Fruit fly (Drosophila melanogaster): ENCODE results near the gene shep.

shep gene

DNA sequence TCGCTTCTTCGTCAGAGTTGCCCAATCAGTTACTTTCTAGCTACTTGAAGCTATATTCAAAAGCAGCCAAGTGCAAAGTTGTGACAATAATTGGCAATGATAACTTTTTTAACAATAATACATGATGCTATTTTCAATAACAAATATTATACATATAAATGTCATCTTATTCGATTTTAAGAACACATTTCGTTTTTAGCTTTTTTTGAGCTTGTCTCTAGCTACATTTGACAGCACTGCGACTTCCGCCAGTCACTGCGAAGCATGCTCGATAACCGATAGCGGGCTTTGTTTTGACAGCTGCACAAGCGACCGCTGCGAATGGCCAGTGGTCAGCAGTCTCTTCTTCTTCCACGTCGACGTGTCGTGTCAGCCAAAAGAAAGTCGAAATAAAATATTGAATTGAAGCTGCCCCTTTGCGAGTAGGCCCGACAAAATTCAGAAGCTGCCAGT is 125.4 kb downstream of the shep start, which contains the start of the genes Gen and Srp54k (continued):
- TF ChIP-seq Nf-YB (GFP tag; optimal IDR thresholded peaks at IDR 0.05) (no peak), Rx (GFP tag; IDR thresholded peaks at IDR 0.05) (peak; percentile 24; the same call in 1 of the 2 replicates), yki (optimal IDR thresholded peaks at IDR 0.05) (peak; percentile 57), CG6254 (GFP tag; optimal IDR thresholded peaks at IDR 0.05) (no peak), stwl (tag; optimal IDR thresholded peaks at IDR 0.05) (peak; percentile 69), ERR (GFP tag; optimal IDR thresholded peaks at IDR 0.05) (peak; percentile 4), CG2116 (GFP tag; optimal IDR thresholded peaks at IDR 0.05) (peak; percentile 35), CHES-1-like (GFP tag; optimal IDR thresholded peaks at IDR 0.05) (peak; percentile 66), inv (GFP tag; IDR thresholded peaks at IDR 0.05; ENCODE audit: partially characterized antibody) (peak; percentile 17; the same call in 1 of the 2 replicates), MBD-R2 (GFP tag; IDR thresholded peaks at IDR 0.05) (peak; percentile 94), esg (GFP tag; conservative IDR thresholded peaks at IDR 0.05) (no peak), NC2β (GFP tag; optimal IDR thresholded peaks at IDR 0.05) (peak; percentile 56), HLHmδ (GFP tag; optimal IDR thresholded peaks at IDR 0.05) (peak; percentile 21), dm (GFP tag; optimal IDR thresholded peaks at IDR 0.05) (peak; percentile 51), sd (tag; optimal IDR thresholded peaks at IDR 0.05) (peak; percentile 46), NK7.1 (GFP tag; optimal IDR thresholded peaks at IDR 0.05) (peak; percentile 7), CG32532 (GFP tag; IDR thresholded peaks at IDR 0.05) (peak; percentile 43), CG13775 (GFP tag; optimal IDR thresholded peaks at IDR 0.05) (peak; percentile 49), Dref (GFP tag; IDR thresholded peaks at IDR 0.05) (peak; percentile 85), CG12744 (GFP tag; optimal IDR thresholded peaks at IDR 0.05) (peak; percentile 20), Drgx (GFP tag; IDR thresholded peaks at IDR 0.05) (no peak), Abd-B (GFP tag; optimal IDR thresholded peaks at IDR 0.05) (peak; percentile 20), Med (GFP tag) (peak; percentile 85), YL-1 (GFP tag; optimal IDR thresholded peaks at IDR 0.05) (peak; percentile 96), MESR4 (GFP tag; optimal IDR thresholded peaks at IDR 0.05) (peak; percentile 95), lola (GFP tag; optimal IDR thresholded peaks at IDR 0.05) (peak in 1 of 3 experiments; percentile 34), psq (GFP tag; optimal IDR thresholded peaks at IDR 0.05) (peak; percentile 17), CG13894 (tag; optimal IDR thresholded peaks at IDR 0.05) (no peak), crp (GFP tag; optimal IDR thresholded peaks at IDR 0.05) (peak in 1 of 2 experiments; percentile 80), MTF-1 (GFP tag; optimal IDR thresholded peaks at IDR 0.05; ENCODE audit: borderline replicate concordance) (no peak), croc (GFP tag; conservative IDR thresholded peaks at IDR 0.05) (peak; percentile 38; the same call in 2 of the 3 replicates), az2 (GFP tag; optimal IDR thresholded peaks at IDR 0.05) (peak; percentile 21), Mes4 (GFP tag; optimal IDR thresholded peaks at IDR 0.05) (peak; percentile 25), CG10654 (GFP tag; optimal IDR thresholded peaks at IDR 0.05) (no peak), chif (GFP tag; optimal IDR thresholded peaks at IDR 0.05) (peak in 1 of 2 experiments; percentile 41), sqz (GFP tag; optimal IDR thresholded peaks at IDR 0.05) (no peak), maf-S (GFP tag; optimal IDR thresholded peaks at IDR 0.05) (peak; percentile 16), HLH4C (GFP tag; IDR thresholded peaks at IDR 0.05; ENCODE audit: partially characterized antibody) (peak; percentile 38; the same call in 1 of the 3 replicates), chm (GFP tag; IDR thresholded peaks at IDR 0.05) (0 out of 2 replicates have a peak, but pooled peaks have one; percentile 16), CG9817 (tag; optimal IDR thresholded peaks at IDR 0.05) (peak; percentile 51), gt (GFP tag; IDR thresholded peaks at IDR 0.05) (no peak), pita (GFP tag; optimal IDR thresholded peaks at IDR 0.05) (no peak), NFAT (GFP tag; IDR thresholded peaks at IDR 0.05) (0 out of 2 replicates have a peak, but pooled peaks have one; percentile 6), Dek (tag; optimal IDR thresholded peaks at IDR 0.05) (peak; percentile 38), B-H2 (GFP tag; optimal IDR thresholded peaks at IDR 0.05) (peak; percentile 46), CG15514 (GFP tag; optimal IDR thresholded peaks at IDR 0.05) (peak; percentile 34), HLH54F (GFP tag; optimal IDR thresholded peaks at IDR 0.05) (peak; percentile 0), slou (GFP tag; optimal IDR thresholded peaks at IDR 0.05) (peak; percentile 8), CG11093 (GFP tag; IDR thresholded peaks at IDR 0.05) (no peak), CG3995 (GFP tag; optimal IDR thresholded peaks at IDR 0.05) (no peak)

Measured in whole organism, embryonic.